Worm (Caenorhabditis elegans) whole organism, mixed stage, embryonic: ENCODE measurements around the gene irg-6.

Source experiments
- elt-3 ChIP-seq: fragments of 150-350 bp; optimal IDR thresholded peaks from 2 replicates; lab custom pipeline; 2014; ENCODE audit warnings: missing biosample characterization, missing genetic modification characterization
- lin-13 ChIP-seq: fragments of 150-350 bp; optimal IDR thresholded peaks from 2 replicates; lab custom pipeline; 2014; ENCODE audit warnings: missing biosample characterization, missing genetic modification characterization
- mab-5 ChIP-seq: fragments of 150-350 bp; optimal IDR thresholded peaks from 2 replicates; lab custom pipeline; 2014; ENCODE audit warnings: missing biosample characterization, missing genetic modification characterization
- mep-1 ChIP-seq: fragments of 150-350 bp; optimal IDR thresholded peaks from 2 replicates; lab custom pipeline; 2017; ENCODE audit warnings: missing biosample characterization, missing genetic modification reagents, missing genetic modification characterization, inconsistent platforms
- nhr-2 ChIP-seq: fragments of 150-350 bp; optimal IDR thresholded peaks from 2 replicates; lab custom pipeline; 2014; ENCODE audit warnings: missing biosample characterization, missing genetic modification characterization
- nhr-76 ChIP-seq: sonication (generic microtip); optimal IDR thresholded peaks from 2 replicates; lab custom pipeline; 2017; ENCODE audit warnings: missing biosample characterization, missing genetic modification characterization
- sem-2 ChIP-seq: fragments of 200-800 bp; sonication (Bioruptor generic); optimal IDR thresholded peaks from 2 replicates; lab custom pipeline; 2018; ENCODE audit warnings: mild to moderate bottlenecking, missing genetic modification characterization, missing compliant biosample characterization
- snpc-4 ChIP-seq: fragments of 150-350 bp; optimal IDR thresholded peaks from 2 replicates; lab custom pipeline; 2014; ENCODE audit warnings: missing biosample characterization, missing genetic modification characterization
- sptf-1 ChIP-seq: sonication (generic microtip); optimal IDR thresholded peaks from 2 replicates; lab custom pipeline; 2017; ENCODE audit warnings: mild to moderate bottlenecking, missing genetic modification characterization, moderate library complexity, missing compliant biosample characterization
- unc-39 ChIP-seq: fragments of 150-350 bp; optimal IDR thresholded peaks from 2 replicates; lab custom pipeline; 2014; ENCODE audit warnings: missing biosample characterization, missing genetic modification characterization
- unc-62 ChIP-seq: fragments of 150-350 bp; optimal IDR thresholded peaks from 2 replicates; lab custom pipeline; 2014; ENCODE audit warnings: missing biosample characterization, missing genetic modification reagents, missing genetic modification characterization
- ztf-11 ChIP-seq: fragments of 150-350 bp; optimal IDR thresholded peaks from 2 replicates; lab custom pipeline; 2014; ENCODE audit warnings: missing biosample characterization, missing genetic modification characterization

DNA sequence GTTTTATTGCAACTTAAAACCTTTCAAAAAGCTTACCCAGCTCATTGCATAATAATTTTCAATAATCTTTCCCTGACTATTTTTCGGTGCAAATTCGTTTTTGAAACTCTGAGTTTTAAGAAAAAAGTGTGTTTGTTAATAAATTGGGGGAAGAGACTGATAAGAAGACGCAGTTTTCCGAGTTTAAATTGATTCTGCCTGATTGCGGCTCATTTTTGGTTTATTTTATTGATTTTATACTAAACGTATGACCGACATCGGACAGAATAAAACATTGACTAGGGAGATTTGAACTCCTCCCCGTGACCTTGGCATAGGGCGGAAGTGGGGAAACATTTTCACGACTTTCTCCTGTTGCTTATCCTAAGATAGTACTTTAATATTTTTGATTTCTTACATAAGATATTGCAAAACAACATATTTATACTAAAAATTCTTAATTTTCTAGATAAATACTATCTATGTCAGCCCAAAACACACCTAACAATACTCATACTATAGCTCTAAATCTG is 18.3 kb downstream of the irg-6 start, which contains the start of gene K08D8.7:
- no peak for TF ChIP-seq sem-2 (GFP tag; lab: Kevin White, UChicago)
- TF ChIP-seq elt-3 (tag; lab: Kevin White, UChicago) = no peak
- no peak for TF ChIP-seq ztf-11 (tag; lab: Kevin White, UChicago)
- TF ChIP-seq nhr-2 (tag; lab: Kevin White, UChicago) = no peak
- no peak for TF ChIP-seq unc-39 (tag; lab: Kevin White, UChicago)
- no peak for TF ChIP-seq unc-62 (GFP tag; lab: Kevin White, UChicago)
- no peak for TF ChIP-seq snpc-4 (tag; lab: Kevin White, UChicago)
- TF ChIP-seq sptf-1 (tag; lab: Kevin White, UChicago) = no peak
- TF ChIP-seq lin-13 = no peak
- no peak for TF ChIP-seq mab-5
- TF ChIP-seq mep-1 (tag; lab: Kevin White, UChicago) = no peak
- TF ChIP-seq nhr-76 = no peak
